Fruit fly (Drosophila melanogaster) whole organism, embryonic: Measurements from ENCODE around the gene sbr.

Experiments used
- Antp ChIP-seq: fragments of 200-800 bp; sonication (Bioruptor generic); optimal IDR thresholded peaks from 3 replicates; lab custom pipeline; 2016; ENCODE audit warnings: missing biosample characterization, missing genetic modification characterization
- Atf3 ChIP-seq: fragments of 200-800 bp; sonication (Bioruptor generic); optimal IDR thresholded peaks from 3 replicates; lab custom pipeline; 2016; ENCODE audit warnings: missing biosample characterization, missing genetic modification characterization
- B-H1 ChIP-seq: fragments of 200-800 bp; sonication (Bioruptor generic); IDR thresholded peaks from 3 replicates; pipeline ENCODE4 v1.3.6; 2022; ENCODE audit warnings: missing biosample characterization, missing genetic modification characterization
- B-H2 ChIP-seq: fragments of 200-800 bp; sonication (Bioruptor generic); optimal IDR thresholded peaks from 2 replicates; lab custom pipeline; 2018; ENCODE audit warnings: missing biosample characterization, mild to moderate bottlenecking, missing genetic modification characterization
- CG10431 ChIP-seq: fragments of 200-800 bp; sonication (Bioruptor generic); optimal IDR thresholded peaks from 3 replicates; lab custom pipeline; 2018; ENCODE audit warnings: missing biosample characterization, mild to moderate bottlenecking, missing genetic modification characterization
- CG10959 ChIP-seq: fragments of 200-800 bp; sonication (Bioruptor generic); IDR thresholded peaks from 2 replicates; pipeline ENCODE4 v1.3.6; 2022; ENCODE audit warnings: missing biosample characterization, missing genetic modification characterization
- CG10979 ChIP-seq: fragments of 200-800 bp; sonication (Bioruptor generic); optimal IDR thresholded peaks from 2 replicates; lab custom pipeline; 2018; ENCODE audit warnings: missing biosample characterization, mild to moderate bottlenecking, missing genetic modification characterization, moderate library complexity
- CG12219 ChIP-seq: fragments of 200-800 bp; sonication (Bioruptor generic); optimal IDR thresholded peaks from 3 replicates; lab custom pipeline; 2018; ENCODE audit warnings: missing biosample characterization, mild to moderate bottlenecking, missing genetic modification characterization
- CG15514 ChIP-seq: fragments of 200-800 bp; sonication (Bioruptor generic); optimal IDR thresholded peaks from 3 replicates; lab custom pipeline; 2017; ENCODE audit warnings: missing biosample characterization, missing genetic modification characterization, mild to moderate bottlenecking, moderate library complexity, missing genetic modification reagents
- CG17361 ChIP-seq: fragments of 200-800 bp; sonication (Bioruptor generic); IDR thresholded peaks from 3 replicates; pipeline ENCODE4 v1.3.6; 2022; ENCODE audit warnings: missing biosample characterization, missing genetic modification characterization
- CG17385 ChIP-seq: fragments of 200-800 bp; sonication (Bioruptor generic); optimal IDR thresholded peaks from 3 replicates; lab custom pipeline; 2018; ENCODE audit warnings: missing biosample characterization, mild to moderate bottlenecking, missing genetic modification characterization
- CG17612 ChIP-seq: fragments of 200-800 bp; sonication (Bioruptor generic); IDR thresholded peaks from 2 replicates; pipeline ENCODE4 v1.3.6; 2022; ENCODE audit warnings: missing biosample characterization, missing genetic modification characterization
- CG18011 ChIP-seq: fragments of 200-800 bp; sonication (Bioruptor generic); optimal IDR thresholded peaks from 2 replicates; lab custom pipeline; 2017; ENCODE audit warnings: missing biosample characterization, missing genetic modification characterization, mild to moderate bottlenecking, moderate library complexity, missing genotype
- CG18476 ChIP-seq: fragments of 200-800 bp; sonication (Bioruptor generic); optimal IDR thresholded peaks from 2 replicates; lab custom pipeline; 2016; ENCODE audit warnings: missing biosample characterization, mild to moderate bottlenecking, missing genetic modification characterization
- CG33557 ChIP-seq: fragments of 200-800 bp; sonication (Bioruptor generic); optimal IDR thresholded peaks from 2 replicates; lab custom pipeline; 2019; ENCODE audit warnings: missing biosample characterization, mild to moderate bottlenecking, missing genetic modification characterization, moderate library complexity
- CG4404 ChIP-seq: fragments of 200-800 bp; sonication (Bioruptor generic); IDR thresholded peaks from 2 replicates; pipeline ENCODE4 v1.3.6; 2022; ENCODE audit warnings: missing biosample characterization, missing genetic modification characterization
- CG7556 ChIP-seq: fragments of 200-800 bp; sonication (Bioruptor generic); optimal IDR thresholded peaks from 2 replicates; lab custom pipeline; 2017; ENCODE audit warnings: missing biosample characterization, mild to moderate bottlenecking, missing genetic modification characterization
- CG8359 ChIP-seq: fragments of 200-800 bp; sonication (Bioruptor generic); optimal IDR thresholded peaks from 2 replicates; lab custom pipeline; 2017; ENCODE audit warnings: missing biosample characterization, mild to moderate bottlenecking, missing genetic modification characterization, borderline replicate concordance
- CG9215 ChIP-seq: fragments of 200-800 bp; sonication (Bioruptor generic); IDR thresholded peaks from 2 replicates; pipeline ENCODE4 v1.3.6; 2022; ENCODE audit warnings: missing biosample characterization, missing genetic modification characterization
- CG9817 ChIP-seq: fragments of 200-800 bp; sonication (Bioruptor generic); optimal IDR thresholded peaks from 2 replicates; lab custom pipeline; 2018; ENCODE audit warnings: missing biosample characterization, mild to moderate bottlenecking, missing genetic modification characterization, moderate library complexity
- Chrac-16 ChIP-seq: fragments of 200-800 bp; sonication (Bioruptor generic); optimal IDR thresholded peaks from 3 replicates; lab custom pipeline; 2016; ENCODE audit warnings: missing biosample characterization, missing genetic modification characterization
- CrebB ChIP-seq: fragments of 200-800 bp; sonication (Bioruptor generic); optimal IDR thresholded peaks from 3 replicates; lab custom pipeline; 2018; ENCODE audit warnings: missing biosample characterization, mild to moderate bottlenecking, missing genetic modification characterization
- Dfd ChIP-seq, 2 experiments: fragments of >200 bp; optimal IDR thresholded peaks; 2 replicates each; lab custom pipeline; 2017; ENCODE audit warnings: missing biosample characterization in 2 of 2, missing genetic modification characterization in 2 of 2
- Doc3 ChIP-seq: fragments of 200-800 bp; sonication (Bioruptor generic); IDR thresholded peaks from 3 replicates; pipeline ENCODE4 v1.3.6; 2022; ENCODE audit warnings: missing biosample characterization, missing genetic modification characterization; ENCODE audit not compliant: partially characterized antibody
- Elba2 ChIP-seq: fragments of 200-800 bp; sonication (Bioruptor generic); optimal IDR thresholded peaks from 3 replicates; lab custom pipeline; 2016; ENCODE audit warnings: missing biosample characterization, missing genetic modification characterization
- Fer2 ChIP-seq: fragments of 200-800 bp; sonication (Bioruptor generic); optimal IDR thresholded peaks from 2 replicates; lab custom pipeline; 2018; ENCODE audit warnings: missing biosample characterization, mild to moderate bottlenecking, missing genetic modification characterization, moderate library complexity
- H15 ChIP-seq: fragments of 200-800 bp; sonication (Bioruptor generic); IDR thresholded peaks from 3 replicates; pipeline ENCODE4 v1.3.6; 2022; ENCODE audit warnings: missing biosample characterization, missing genetic modification characterization
- H2.0 ChIP-seq: fragments of 200-800 bp; sonication (Bioruptor generic); IDR thresholded peaks from 2 replicates; pipeline ENCODE4 v1.3.6; 2022; ENCODE audit warnings: missing biosample characterization, missing genetic modification characterization
- HLH4C ChIP-seq: fragments of 200-800 bp; sonication (Bioruptor generic); IDR thresholded peaks from 3 replicates; pipeline ENCODE4 v1.3.6; 2022; ENCODE audit warnings: missing biosample characterization, missing genetic modification characterization; ENCODE audit not compliant: partially characterized antibody
- HmgD ChIP-seq: fragments of 200-800 bp; sonication (Bioruptor generic); optimal IDR thresholded peaks from 3 replicates; lab custom pipeline; 2016; ENCODE audit warnings: missing biosample characterization, missing genetic modification characterization
- Jarid2 ChIP-seq: fragments of 200-800 bp; sonication (Bioruptor generic); optimal IDR thresholded peaks from 3 replicates; lab custom pipeline; 2017; ENCODE audit warnings: mild to moderate bottlenecking, missing biosample characterization, missing genetic modification reagents, missing genetic modification characterization
- NfI ChIP-seq: fragments of 200-800 bp; sonication (Bioruptor generic); optimal IDR thresholded peaks from 3 replicates; lab custom pipeline; 2018; ENCODE audit warnings: missing biosample characterization, mild to moderate bottlenecking, missing genetic modification characterization, moderate library complexity
- Sry-δ ChIP-seq: fragments of 200-800 bp; sonication (Bioruptor generic); optimal IDR thresholded peaks from 2 replicates; lab custom pipeline; 2016; ENCODE audit warnings: missing biosample characterization, missing genetic modification characterization
- TFAM ChIP-seq: fragments of 200-800 bp; sonication (Bioruptor generic); optimal IDR thresholded peaks from 2 replicates; lab custom pipeline; 2017; ENCODE audit warnings: missing biosample characterization, missing genetic modification characterization, inconsistent platforms
- ab ChIP-seq: fragments of 200-800 bp; sonication (Bioruptor generic); optimal IDR thresholded peaks from 2 replicates; lab custom pipeline; 2016; ENCODE audit warnings: missing biosample characterization, missing genetic modification characterization
- bbx ChIP-seq: fragments of 200-800 bp; sonication (Bioruptor generic); IDR thresholded peaks from 2 replicates; pipeline ENCODE4 v1.3.6; 2022; ENCODE audit warnings: missing biosample characterization, missing genetic modification characterization; ENCODE audit not compliant: partially characterized antibody
- bigmax ChIP-seq: fragments of 200-800 bp; sonication (Bioruptor generic); optimal IDR thresholded peaks from 2 replicates; lab custom pipeline; 2018; ENCODE audit warnings: missing biosample characterization, mild to moderate bottlenecking, missing genetic modification characterization
- chm ChIP-seq: fragments of 200-800 bp; sonication (Bioruptor generic); IDR thresholded peaks from 2 replicates; pipeline ENCODE4 v1.3.6; 2022; ENCODE audit warnings: missing biosample characterization, missing genetic modification characterization
- croc ChIP-seq: fragments of 200-800 bp; sonication (Bioruptor generic); conservative IDR thresholded peaks from 3 replicates; pipeline ENCODE4 v1.3.6; 2022; ENCODE audit warnings: missing biosample characterization, missing genetic modification characterization
- emc ChIP-seq: fragments of 200-800 bp; sonication (Bioruptor generic); optimal IDR thresholded peaks from 2 replicates; lab custom pipeline; 2016; ENCODE audit warnings: missing biosample characterization, missing genetic modification characterization
- ewg ChIP-seq: fragments of 200-800 bp; sonication (Bioruptor generic); optimal IDR thresholded peaks from 3 replicates; lab custom pipeline; 2017; ENCODE audit warnings: mild to moderate bottlenecking, missing biosample characterization, missing genetic modification reagents, missing genetic modification characterization
- fd64A ChIP-seq: fragments of 200-800 bp; sonication (Bioruptor generic); optimal IDR thresholded peaks from 3 replicates; lab custom pipeline; 2018; ENCODE audit warnings: missing biosample characterization, mild to moderate bottlenecking, missing genetic modification characterization
- grn ChIP-seq: fragments of 200-800 bp; sonication (Bioruptor generic); optimal IDR thresholded peaks from 3 replicates; lab custom pipeline; 2017; ENCODE audit warnings: missing biosample characterization, missing genetic modification characterization
- kay ChIP-seq: fragments of 200-800 bp; sonication (Bioruptor generic); optimal IDR thresholded peaks from 2 replicates; lab custom pipeline; 2016; ENCODE audit warnings: missing biosample characterization, missing genetic modification characterization
- luna ChIP-seq: fragments of 200-800 bp; sonication (Bioruptor generic); optimal IDR thresholded peaks from 2 replicates; lab custom pipeline; 2016; ENCODE audit warnings: missing biosample characterization, missing genetic modification characterization
- maf-S ChIP-seq: fragments of 200-800 bp; sonication (Bioruptor generic); optimal IDR thresholded peaks from 2 replicates; lab custom pipeline; 2016; ENCODE audit warnings: missing biosample characterization, missing genetic modification characterization
- pan ChIP-seq, 4 experiments: fragments of >200 bp in 3 of 4; fragments of 200-800 bp in 1 of 4; sonication (Bioruptor generic) in 1 of 4; optimal IDR thresholded peaks in 3 of 4; IDR thresholded peaks in 1 of 4; 2 replicates each; pipeline versions ENCODE4 v1.3.6 to Lab custom; 2017 to 2022; ENCODE audit warnings: missing biosample characterization in 2 of 4, missing genetic modification characterization in 2 of 4, mixed read lengths in 1 of 4
- pfk ChIP-seq: fragments of 200-800 bp; sonication (Bioruptor generic); optimal IDR thresholded peaks from 2 replicates; lab custom pipeline; 2018; ENCODE audit warnings: missing biosample characterization, mild to moderate bottlenecking, missing genetic modification characterization, moderate library complexity
- sens-2 ChIP-seq: fragments of 200-800 bp; sonication (Bioruptor generic); IDR thresholded peaks from 2 replicates; pipeline ENCODE4 v1.3.6; 2022; ENCODE audit warnings: missing biosample characterization, missing genetic modification characterization
- slbo ChIP-seq: fragments of 200-800 bp; sonication (Bioruptor generic); IDR thresholded peaks from 2 replicates; pipeline ENCODE4 v1.3.6; 2022; ENCODE audit warnings: missing biosample characterization, missing genetic modification characterization
- trh ChIP-seq: fragments of 200-800 bp; sonication (Bioruptor generic); optimal IDR thresholded peaks from 2 replicates; lab custom pipeline; 2016; ENCODE audit warnings: missing biosample characterization, missing genetic modification characterization

Gene sbr

DNA sequence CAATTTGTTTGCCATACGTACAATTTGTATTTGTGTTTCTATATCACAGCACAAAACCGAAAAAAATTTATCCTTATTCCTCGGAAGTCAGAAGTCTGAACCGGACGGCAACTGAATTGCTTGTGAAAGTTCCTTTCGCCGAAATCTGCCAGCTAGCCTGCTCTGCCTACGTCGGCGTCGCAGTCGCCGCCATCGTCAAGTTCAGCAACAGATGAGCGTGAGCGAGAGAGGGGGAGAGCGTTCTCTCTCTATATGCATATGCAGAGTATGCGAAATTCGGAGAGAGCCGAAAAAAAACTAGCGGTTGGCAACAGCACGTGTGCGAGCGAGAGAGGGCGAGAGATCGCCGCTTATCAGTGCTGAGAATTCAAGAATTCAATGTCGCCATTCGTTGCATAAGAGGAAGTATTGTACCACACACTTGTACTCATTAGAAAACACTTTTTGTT is 62.5 kb downstream of the sbr start (continued):
- TF ChIP-seq CG4404 (GFP tag; lab: Robert Waterston, UW) (no peak), CG18476 (GFP tag; lab: Kevin White, UChicago) (no peak), CG9215 (GFP tag; lab: Robert Waterston, UW) (no peak), TFAM (GFP tag; lab: Kevin White, UChicago) (no peak), Antp (GFP tag; lab: Kevin White, UChicago) (no peak), chm (GFP tag; lab: Robert Waterston, UW) (peak; percentile 50; the same call in 1 of the 2 replicates), sens-2 (no peak), CG15514 (GFP tag; lab: Kevin White, UChicago) (peak; percentile 30), bbx (GFP tag; lab: Robert Waterston, UW) (no peak), CG10959 (no peak), CG33557 (GFP tag; lab: Kevin White, UChicago) (no peak), CG17385 (no peak), grn (GFP tag; lab: Kevin White, UChicago) (no peak), HmgD (GFP tag; lab: Kevin White, UChicago) (no peak), croc (GFP tag; lab: Robert Waterston, UW) (no peak), ewg (GFP tag; lab: Kevin White, UChicago) (no peak), HLH4C (GFP tag; lab: Robert Waterston, UW) (no peak), Sry-δ (GFP tag; lab: Kevin White, UChicago) (no peak), kay (GFP tag; lab: Kevin White, UChicago) (no peak), NfI (no peak), slbo (GFP tag; lab: Robert Waterston, UW) (no peak), B-H1 (no peak), CG10979 (tag; lab: Kevin White, UChicago) (no peak), CG9817 (no peak), Dfd (GFP tag; optimal IDR thresholded peaks at IDR 0.05; lab: Kevin White, UChicago) (no peak), fd64A (no peak), H15 (GFP tag; lab: Robert Waterston, UW) (no peak), CG8359 (GFP tag; lab: Kevin White, UChicago) (no peak), pfk (no peak), CG12219 (no peak), CrebB (tag; lab: Kevin White, UChicago) (no peak), luna (GFP tag; lab: Kevin White, UChicago) (no peak), Chrac-16 (GFP tag; lab: Kevin White, UChicago) (no peak), Elba2 (GFP tag; lab: Kevin White, UChicago) (no peak), Doc3 (GFP tag; lab: Robert Waterston, UW) (no peak), B-H2 (GFP tag; lab: Kevin White, UChicago) (no peak), Fer2 (tag; lab: Kevin White, UChicago) (no peak), CG17612 (GFP tag; lab: Robert Waterston, UW) (no peak), CG7556 (GFP tag; lab: Kevin White, UChicago) (no peak), bigmax (GFP tag; lab: Kevin White, UChicago) (no peak), CG18011 (GFP tag; lab: Kevin White, UChicago) (no peak), Atf3 (GFP tag; lab: Kevin White, UChicago) (no peak), Jarid2 (no peak), CG10431 (no peak), emc (no peak), H2.0 (no peak), trh (GFP tag; lab: Kevin White, UChicago) (no peak), maf-S (GFP tag; lab: Kevin White, UChicago) (no peak), pan (optimal IDR thresholded peaks at IDR 0.05; lab: Kevin White, UChicago) (no peak), pan (GFP tag; optimal IDR thresholded peaks at IDR 0.05 in 1 of 2, IDR thresholded peaks at IDR 0.05 in 1 of 2) (no peak), ab (GFP tag; lab: Kevin White, UChicago) (no peak), CG17361 (GFP tag; lab: Robert Waterston, UW) (no peak)
